Worm (Caenorhabditis elegans): Measurements from ENCODE around the gene moc-1.

The moc-1 gene

ce11 chrX:10141963-10142431, 3.6 kb upstream of the moc-1 start, which contains the start of gene oac-14 (continued):
- TF ChIP-seq spr-3 (GFP tag; optimal IDR thresholded peaks at IDR 0.05) (no peak), gei-8 (GFP tag; optimal IDR thresholded peaks at IDR 0.05) (no peak), mep-1 (tag; optimal IDR thresholded peaks at IDR 0.05) (peak; percentile 34), pqm-1 (tag; optimal IDR thresholded peaks at IDR 0.05) (peak; percentile 81), nhr-48 (tag; optimal IDR thresholded peaks at IDR 0.05) (peak; percentile 88), set-16 (GFP tag; IDR thresholded peaks at IDR 0.05) (no peak), F49E8.2 (tag; optimal IDR thresholded peaks at IDR 0.05; ENCODE audit: borderline replicate concordance) (no peak), nhr-41 (GFP tag; IDR thresholded peaks at IDR 0.05) (no peak; the same call in 1 of the 2 replicates), T20F7.1 (GFP tag; optimal IDR thresholded peaks at IDR 0.05) (peak; percentile 51), mes-2 (tag; optimal IDR thresholded peaks at IDR 0.05; ENCODE audit: poor library complexity, severe bottlenecking) (peak; percentile 54), jun-1 (tag; optimal IDR thresholded peaks at IDR 0.05) (peak; percentile 55), nhr-111 (GFP tag; optimal IDR thresholded peaks at IDR 0.05) (no peak), lim-7 (GFP tag; IDR thresholded peaks at IDR 0.05) (no peak), dmd-8 (GFP tag; IDR thresholded peaks at IDR 0.05) (no peak), zip-11 (GFP tag; IDR thresholded peaks at IDR 0.05) (no peak), nhr-11 (tag; optimal IDR thresholded peaks at IDR 0.05) (peak; percentile 42), ceh-20 (GFP tag; IDR thresholded peaks at IDR 0.05) (peak; percentile 82), unc-130 (GFP tag; optimal IDR thresholded peaks at IDR 0.05) (no peak), lin-1 (GFP tag; IDR thresholded peaks at IDR 0.05) (peak; percentile 70), tag-97 (GFP tag; IDR thresholded peaks at IDR 0.05) (no peak), skn-1 (tag; optimal IDR thresholded peaks at IDR 0.05) (no peak), mxl-2 (GFP tag; conservative IDR thresholded peaks at IDR 0.05) (no peak), zip-2 (tag; optimal IDR thresholded peaks at IDR 0.05) (peak; percentile 38), fkh-10 (GFP tag; optimal IDR thresholded peaks at IDR 0.05) (no peak), hlh-30 (tag; optimal IDR thresholded peaks at IDR 0.05; ENCODE audit: insufficient read depth) (peak; percentile 48), hmg-1.1 (GFP tag; IDR thresholded peaks at IDR 0.05) (0 out of 2 replicates have a peak, but pooled peaks have one; percentile 16), ceh-62 (tag; optimal IDR thresholded peaks at IDR 0.05) (no peak), Y5F2A.4 (GFP tag; optimal IDR thresholded peaks at IDR 0.05) (no peak), dve-1 (tag; optimal IDR thresholded peaks at IDR 0.05; ENCODE audit: insufficient read depth) (peak; percentile 96), mdt-29 (GFP tag; IDR thresholded peaks at IDR 0.05) (peak; percentile 83), tra-1 (GFP tag; IDR thresholded peaks at IDR 0.05) (peak; percentile 81), Y48G9A.11 (GFP tag; IDR thresholded peaks at IDR 0.05) (no peak), hif-1 (tag; optimal IDR thresholded peaks at IDR 0.05) (peak in 1 of 2 experiments; percentile 37)

- TF ChIP-seq F37D6.2 (tag; optimal IDR thresholded peaks at IDR 0.05) (no peak), aha-1 (tag) (peak; percentile 91), ceh-32 (tag; optimal IDR thresholded peaks at IDR 0.05; ENCODE audit: poor library complexity) (no peak), zfp-3 (GFP tag; conservative IDR thresholded peaks at IDR 0.05) (0 out of 2 replicates have a peak, but pooled peaks have one; percentile 49), nhr-237 (tag; optimal IDR thresholded peaks at IDR 0.05) (no peak), dpl-1 (GFP tag; optimal IDR thresholded peaks at IDR 0.05) (no peak), unc-62 (GFP tag; optimal IDR thresholded peaks at IDR 0.05 in 1 of 2) (peak in 1 of 2 experiments; percentile 45), unc-62 (tag; optimal IDR thresholded peaks at IDR 0.05) (no peak), tag-97 (GFP tag; IDR thresholded peaks at IDR 0.05) (0 out of 2 replicates have a peak, but pooled peaks have one; percentile 55)
These were observed 2.8 kb upstream of the moc-1 start for ce11 chrX:10141264-10141663.

All from whole organism, L4 larva.